Worm (Caenorhabditis elegans) whole organism, late embryonic: ENCODE measurements around the gene srx-120.

Experiments used
- C08G9.2 ChIP-seq: sonication (generic microtip); optimal IDR thresholded peaks from 2 replicates; lab custom pipeline; 2016; ENCODE audit warnings: mild to moderate bottlenecking, missing genetic modification characterization, moderate library complexity, missing compliant biosample characterization
- C38D4.7 ChIP-seq: fragments of 200-800 bp; sonication (Bioruptor generic); optimal IDR thresholded peaks from 2 replicates; lab custom pipeline; 2018; ENCODE audit warnings: mild to moderate bottlenecking, missing genetic modification characterization, moderate library complexity, missing compliant biosample characterization
- F13H6.1 ChIP-seq: sonication (generic microtip); optimal IDR thresholded peaks from 2 replicates; lab custom pipeline; 2016; ENCODE audit warnings: missing genetic modification characterization, missing compliant biosample characterization
- K02D7.2 ChIP-seq: sonication (generic microtip); optimal IDR thresholded peaks from 2 replicates; lab custom pipeline; 2017; ENCODE audit warnings: mild to moderate bottlenecking, missing genetic modification characterization, missing compliant biosample characterization
- T23F11.4 ChIP-seq: fragments of 200-800 bp; sonication (Bioruptor generic); optimal IDR thresholded peaks from 2 replicates; lab custom pipeline; 2018; ENCODE audit warnings: mild to moderate bottlenecking, missing genetic modification characterization, missing compliant biosample characterization
- Y22D7AL.16 ChIP-seq: sonication (generic microtip); optimal IDR thresholded peaks from 2 replicates; lab custom pipeline; 2016; ENCODE audit warnings: missing genetic modification characterization, missing compliant biosample characterization
- ahr-1 ChIP-seq: sonication (generic microtip); optimal IDR thresholded peaks from 2 replicates; lab custom pipeline; 2016; ENCODE audit warnings: missing genetic modification characterization, missing compliant biosample characterization
- ama-1 ChIP-seq: fragments of 150-350 bp; optimal IDR thresholded peaks from 2 replicates; lab custom pipeline; 2014
- ceh-14 ChIP-seq: sonication (generic microtip); optimal IDR thresholded peaks from 2 replicates; lab custom pipeline; 2016; ENCODE audit warnings: missing genotype, missing genetic modification characterization, missing compliant biosample characterization
- ceh-18 ChIP-seq: sonication (generic microtip); optimal IDR thresholded peaks from 2 replicates; lab custom pipeline; 2016; ENCODE audit warnings: missing genetic modification characterization, missing compliant biosample characterization
- ceh-19 ChIP-seq: fragments of 200-800 bp; sonication (Bioruptor generic); optimal IDR thresholded peaks from 2 replicates; lab custom pipeline; 2018; ENCODE audit warnings: mild to moderate bottlenecking, missing genetic modification characterization, missing compliant biosample characterization
- ceh-22 ChIP-seq: sonication (generic microtip); optimal IDR thresholded peaks from 2 replicates; lab custom pipeline; 2017; ENCODE audit warnings: missing biosample characterization, missing genetic modification characterization
- ceh-24 ChIP-seq: sonication (generic microtip); optimal IDR thresholded peaks from 2 replicates; lab custom pipeline; 2016; ENCODE audit warnings: mild to moderate bottlenecking, missing genetic modification characterization, missing compliant biosample characterization
- ceh-30 ChIP-seq: fragments of 150-350 bp; optimal IDR thresholded peaks from 2 replicates; lab custom pipeline; 2014; ENCODE audit warnings: missing biosample characterization, missing genetic modification characterization
- ceh-31 ChIP-seq: sonication (generic microtip); optimal IDR thresholded peaks from 2 replicates; lab custom pipeline; 2016; ENCODE audit warnings: missing genetic modification characterization, missing compliant biosample characterization
- ceh-34 ChIP-seq: sonication (generic microtip); optimal IDR thresholded peaks from 2 replicates; lab custom pipeline; 2016; ENCODE audit warnings: mild to moderate bottlenecking, missing genetic modification characterization, missing compliant biosample characterization
- ceh-48 ChIP-seq: sonication (generic microtip); optimal IDR thresholded peaks from 2 replicates; lab custom pipeline; 2016; ENCODE audit warnings: missing genetic modification characterization, inconsistent platforms, missing compliant biosample characterization
- che-1 ChIP-seq: sonication (generic microtip); optimal IDR thresholded peaks from 2 replicates; lab custom pipeline; 2016; ENCODE audit warnings: mild to moderate bottlenecking, missing genetic modification characterization, missing compliant biosample characterization
- dmd-4 ChIP-seq: sonication (generic microtip); optimal IDR thresholded peaks from 2 replicates; lab custom pipeline; 2016; ENCODE audit warnings: borderline replicate concordance, missing genetic modification characterization, missing compliant biosample characterization
- dve-1 ChIP-seq: sonication (generic microtip); optimal IDR thresholded peaks from 2 replicates; lab custom pipeline; 2017; ENCODE audit warnings: antibody characterized with exemption, mild to moderate bottlenecking, missing genetic modification characterization, missing compliant biosample characterization
- elt-2 ChIP-seq: sonication (generic microtip); optimal IDR thresholded peaks from 2 replicates; lab custom pipeline; 2016; ENCODE audit warnings: missing genetic modification reagents, missing genetic modification characterization, missing compliant biosample characterization
- elt-4 ChIP-seq: sonication (generic microtip); optimal IDR thresholded peaks from 2 replicates; lab custom pipeline; 2016; ENCODE audit warnings: missing genetic modification characterization, missing compliant biosample characterization
- ets-4 ChIP-seq: sonication (generic microtip); optimal IDR thresholded peaks from 2 replicates; lab custom pipeline; 2016; ENCODE audit warnings: missing genetic modification characterization, missing compliant biosample characterization
- eyg-1 ChIP-seq: sonication (generic microtip); optimal IDR thresholded peaks from 2 replicates; lab custom pipeline; 2016; ENCODE audit warnings: missing genotype, missing genetic modification characterization, missing compliant biosample characterization
- fax-1 ChIP-seq: sonication (generic microtip); optimal IDR thresholded peaks from 2 replicates; lab custom pipeline; 2016; ENCODE audit warnings: missing genotype, missing genetic modification characterization, missing compliant biosample characterization
- fkh-10 ChIP-seq: fragments of 150-350 bp; optimal IDR thresholded peaks from 2 replicates; lab custom pipeline; 2014; ENCODE audit warnings: missing biosample characterization, missing genetic modification reagents, missing genetic modification characterization
- fkh-6 ChIP-seq: sonication (generic microtip); optimal IDR thresholded peaks from 2 replicates; lab custom pipeline; 2016; ENCODE audit warnings: missing genetic modification characterization, missing compliant biosample characterization
- hlh-15 ChIP-seq: sonication (generic microtip); optimal IDR thresholded peaks from 2 replicates; lab custom pipeline; 2016; ENCODE audit warnings: missing genetic modification characterization, missing compliant biosample characterization
- hlh-8 ChIP-seq: sonication (generic microtip); optimal IDR thresholded peaks from 2 replicates; lab custom pipeline; 2016; ENCODE audit warnings: missing genotype, missing genetic modification characterization, missing compliant biosample characterization
- lim-6 ChIP-seq: sonication (generic microtip); optimal IDR thresholded peaks from 2 replicates; lab custom pipeline; 2016; ENCODE audit warnings: missing genetic modification characterization, missing compliant biosample characterization
- lin-11 ChIP-seq: fragments of 200-800 bp; sonication (Bioruptor generic); optimal IDR thresholded peaks from 2 replicates; lab custom pipeline; 2018; ENCODE audit warnings: mild to moderate bottlenecking, missing genetic modification characterization, missing compliant biosample characterization
- madf-2 ChIP-seq: sonication (generic microtip); optimal IDR thresholded peaks from 2 replicates; lab custom pipeline; 2017; ENCODE audit warnings: missing genetic modification characterization, missing compliant biosample characterization
- mec-3 ChIP-seq: sonication (generic microtip); optimal IDR thresholded peaks from 2 replicates; lab custom pipeline; 2016; ENCODE audit warnings: borderline replicate concordance, missing genetic modification characterization, missing compliant biosample characterization
- nhr-11 ChIP-seq: fragments of 150-350 bp; optimal IDR thresholded peaks from 2 replicates; lab custom pipeline; 2014; ENCODE audit warnings: missing biosample characterization, missing genetic modification characterization
- nhr-232 ChIP-seq: sonication (generic microtip); optimal IDR thresholded peaks from 2 replicates; lab custom pipeline; 2016; ENCODE audit warnings: missing genetic modification characterization, missing compliant biosample characterization
- pat-9 ChIP-seq: fragments of 200-800 bp; sonication (Bioruptor generic); optimal IDR thresholded peaks from 2 replicates; lab custom pipeline; 2018; ENCODE audit warnings: mild to moderate bottlenecking, missing genetic modification characterization, moderate library complexity, missing compliant biosample characterization
- pax-1 ChIP-seq: fragments of 150-350 bp; optimal IDR thresholded peaks from 2 replicates; lab custom pipeline; 2014; ENCODE audit warnings: missing biosample characterization, missing genetic modification characterization
- pha-4 ChIP-seq: fragments of 150-350 bp; optimal IDR thresholded peaks from 2 replicates; lab custom pipeline; 2018; ENCODE audit warnings: missing biosample characterization, missing genetic modification reagents, missing genetic modification characterization
- pqm-1 ChIP-seq: sonication (generic microtip); optimal IDR thresholded peaks from 2 replicates; lab custom pipeline; 2016; ENCODE audit warnings: missing genetic modification characterization, missing compliant biosample characterization
- rnt-1 ChIP-seq: sonication (generic microtip); optimal IDR thresholded peaks from 2 replicates; lab custom pipeline; 2016; ENCODE audit warnings: missing genetic modification characterization, missing compliant biosample characterization
- sdc-2 ChIP-seq: sonication (generic microtip); optimal IDR thresholded peaks from 2 replicates; lab custom pipeline; 2016; ENCODE audit warnings: missing genotype, missing genetic modification characterization, missing compliant biosample characterization
- sox-2 ChIP-seq: fragments of 200-800 bp; sonication (Bioruptor generic); IDR thresholded peaks from 2 replicates; pipeline ENCODE4 v1.3.6; 2022; ENCODE audit warnings: missing genetic modification reagents, missing genetic modification characterization, missing compliant biosample characterization
- sox-4 ChIP-seq: sonication (generic microtip); optimal IDR thresholded peaks from 2 replicates; lab custom pipeline; 2017; ENCODE audit warnings: mild to moderate bottlenecking, missing genetic modification characterization, inconsistent platforms, missing compliant biosample characterization
- syd-9 ChIP-seq: sonication (generic microtip); optimal IDR thresholded peaks from 2 replicates; lab custom pipeline; 2016; ENCODE audit warnings: mild to moderate bottlenecking, missing genetic modification characterization, moderate library complexity, missing compliant biosample characterization
- tbx-2 ChIP-seq: sonication (generic microtip); optimal IDR thresholded peaks from 2 replicates; lab custom pipeline; 2016; ENCODE audit warnings: missing genetic modification characterization, missing compliant biosample characterization
- tbx-7 ChIP-seq: sonication (generic microtip); optimal IDR thresholded peaks from 2 replicates; lab custom pipeline; 2016; ENCODE audit warnings: missing genotype, missing genetic modification characterization, missing compliant biosample characterization
- ttx-3 ChIP-seq: sonication (generic microtip); optimal IDR thresholded peaks from 2 replicates; lab custom pipeline; 2016; ENCODE audit warnings: missing genetic modification reagents, missing genetic modification characterization, missing compliant biosample characterization
- unc-3 ChIP-seq, 2 experiments: fragments of 200-800 bp in 1 of 2; sonication (Bioruptor generic) in 1 of 2; sonication (generic microtip) in 1 of 2; conservative IDR thresholded peaks in 1 of 2; optimal IDR thresholded peaks in 1 of 2; 2 replicates each; pipeline versions ENCODE4 v1.3.6 to Lab custom; 2016 to 2022; ENCODE audit warnings: missing compliant biosample characterization in 2 of 2, missing genetic modification characterization in 2 of 2, missing genetic modification reagents in 1 of 2
- unc-42 ChIP-seq: sonication (generic microtip); optimal IDR thresholded peaks from 2 replicates; lab custom pipeline; 2016; ENCODE audit warnings: missing genotype, missing genetic modification characterization, missing compliant biosample characterization
- unc-55 ChIP-seq: sonication (generic microtip); optimal IDR thresholded peaks from 2 replicates; lab custom pipeline; 2017; ENCODE audit warnings: missing biosample characterization, missing genetic modification reagents, missing genetic modification characterization
- unc-86 ChIP-seq: sonication (generic microtip); optimal IDR thresholded peaks from 2 replicates; lab custom pipeline; 2016; ENCODE audit warnings: missing genetic modification characterization, missing compliant biosample characterization
- zip-5 ChIP-seq: sonication (generic microtip); optimal IDR thresholded peaks from 2 replicates; lab custom pipeline; 2016; ENCODE audit warnings: missing genetic modification characterization, missing compliant biosample characterization
- ztf-16 ChIP-seq: sonication (generic microtip); optimal IDR thresholded peaks from 2 replicates; lab custom pipeline; 2017; ENCODE audit warnings: missing genetic modification characterization, missing compliant biosample characterization

The srx-120 gene

ce11 chrII:12494556-12495131 is 36.4 kb upstream of the srx-120 start, which contains the start of gene col-85:
Gene col-85, minus strand, starts transcription at chrII:12495095.
- TF ChIP-seq K02D7.2 (tag; lab: Kevin White, UChicago), result peak; percentile 95
- TF ChIP-seq ceh-30 (tag; lab: Kevin White, UChicago), result peak; percentile 3
- TF ChIP-seq C38D4.7, result peak; percentile 90
- TF ChIP-seq rnt-1, result peak; percentile 89
- TF ChIP-seq unc-42 (tag; lab: Kevin White, UChicago), result peak; percentile 84
- TF ChIP-seq ztf-16 (tag; lab: Kevin White, UChicago), result peak; percentile 95
- peak; percentile 92 for TF ChIP-seq ttx-3 (tag; lab: Kevin White, UChicago)
- peak; percentile 75 for TF ChIP-seq mec-3 (tag; lab: Kevin White, UChicago)
- TF ChIP-seq ama-1 (lab: Kevin White, UChicago), result no peak
- peak; percentile 94 for TF ChIP-seq unc-3 (GFP tag; conservative IDR thresholded peaks at IDR 0.05; lab: Robert Waterston, UW)
- TF ChIP-seq unc-3 (tag; optimal IDR thresholded peaks at IDR 0.05; lab: Kevin White, UChicago), result peak; percentile 94
- TF ChIP-seq ceh-18 (tag; lab: Kevin White, UChicago), result peak; percentile 86
- TF ChIP-seq C08G9.2, result peak; percentile 87
- peak; percentile 97 for TF ChIP-seq sox-4 (tag; lab: Kevin White, UChicago)
- TF ChIP-seq ets-4 (tag; lab: Kevin White, UChicago), result peak; percentile 78
- TF ChIP-seq eyg-1 (tag; lab: Kevin White, UChicago), result peak; percentile 68
- no peak for TF ChIP-seq unc-55 (GFP tag; lab: Kevin White, UChicago)
- TF ChIP-seq ahr-1, result peak; percentile 86
- TF ChIP-seq F13H6.1 (tag; lab: Kevin White, UChicago), result peak; percentile 85
- TF ChIP-seq ceh-48, result peak; percentile 86
- TF ChIP-seq pha-4 (tag; lab: Kevin White, UChicago), result no peak
- peak; percentile 81 for TF ChIP-seq dve-1 (tag; lab: Kevin White, UChicago)
- TF ChIP-seq fkh-6 (tag; lab: Kevin White, UChicago), result peak; percentile 95
- peak; percentile 94 for TF ChIP-seq pat-9 (tag; lab: Kevin White, UChicago)
- TF ChIP-seq elt-2, result peak; percentile 96
- TF ChIP-seq elt-4 (tag; lab: Kevin White, UChicago), result no peak
- TF ChIP-seq ceh-19 (GFP tag; lab: Kevin White, UChicago), result peak; percentile 94
- TF ChIP-seq Y22D7AL.16 (tag; lab: Kevin White, UChicago), result peak; percentile 94
- peak; percentile 88 for TF ChIP-seq fax-1 (tag; lab: Kevin White, UChicago)
- TF ChIP-seq ceh-14 (tag; lab: Kevin White, UChicago), result peak; percentile 96
- peak; percentile 93 for TF ChIP-seq syd-9
- TF ChIP-seq che-1 (tag; lab: Kevin White, UChicago), result peak; percentile 93
- TF ChIP-seq tbx-2, result peak; percentile 92
- peak; percentile 87 for TF ChIP-seq lin-11
- no peak for TF ChIP-seq nhr-11 (tag; lab: Kevin White, UChicago)
- peak; percentile 89 for TF ChIP-seq sdc-2 (tag; lab: Kevin White, UChicago)
- TF ChIP-seq pqm-1, result peak; percentile 86
- TF ChIP-seq ceh-31 (tag; lab: Kevin White, UChicago), result peak; percentile 86
- no peak for TF ChIP-seq pax-1 (tag; lab: Kevin White, UChicago)
- peak; percentile 83 for TF ChIP-seq zip-5 (tag; lab: Kevin White, UChicago)
- TF ChIP-seq ceh-22 (tag; lab: Kevin White, UChicago), result no peak
- TF ChIP-seq ceh-24 (tag; lab: Kevin White, UChicago), result peak; percentile 90
- TF ChIP-seq ceh-34, result peak; percentile 92
- peak; percentile 94 for TF ChIP-seq dmd-4 (tag; lab: Kevin White, UChicago)
- peak; percentile 90 for TF ChIP-seq hlh-8 (tag; lab: Kevin White, UChicago)
- peak; percentile 52 for TF ChIP-seq fkh-10 (GFP tag; lab: Kevin White, UChicago)
- peak; percentile 84 for TF ChIP-seq unc-86
- TF ChIP-seq T23F11.4, result peak; percentile 97
- peak; percentile 43 for TF ChIP-seq tbx-7
- peak; percentile 92 for TF ChIP-seq sox-2 (GFP tag; lab: Robert Waterston, UW)
- TF ChIP-seq nhr-232, result peak; percentile 85
- peak; percentile 93 for TF ChIP-seq madf-2
- peak; percentile 84 for TF ChIP-seq lim-6 (tag; lab: Kevin White, UChicago)
- TF ChIP-seq hlh-15, result peak; percentile 91
